Fruit fly (Drosophila melanogaster) whole organism, pupa: ENCODE results near the gene Mfap1.

Experiments
- CG10348 ChIP-seq: fragments of 200-800 bp; sonication (Bioruptor generic); IDR thresholded peaks from 2 replicates; pipeline ENCODE4 v1.3.6; 2022; ENCODE audit warnings: missing biosample characterization, missing genetic modification characterization
- CG12605 ChIP-seq: fragments of 200-800 bp; sonication (Bioruptor generic); IDR thresholded peaks from 2 replicates; pipeline ENCODE4 v1.3.6; 2022; ENCODE audit warnings: missing biosample characterization, missing genetic modification characterization
- CG14655 ChIP-seq: fragments of 200-800 bp; sonication (Bioruptor generic); optimal IDR thresholded peaks from 3 replicates; lab custom pipeline; 2017; ENCODE audit warnings: mild to moderate bottlenecking, missing biosample characterization, missing genetic modification reagents, missing genetic modification characterization
- CG17806 ChIP-seq: fragments of 200-800 bp; sonication (Bioruptor generic); optimal IDR thresholded peaks from 2 replicates; lab custom pipeline; 2018; ENCODE audit warnings: missing biosample characterization, mild to moderate bottlenecking, missing genetic modification characterization, moderate library complexity
- CG34367 ChIP-seq: fragments of 200-800 bp; sonication (Bioruptor generic); optimal IDR thresholded peaks from 2 replicates; lab custom pipeline; 2018; ENCODE audit warnings: missing biosample characterization, mild to moderate bottlenecking, missing genetic modification characterization
- CG8301 ChIP-seq: fragments of 200-800 bp; sonication (Bioruptor generic); optimal IDR thresholded peaks from 2 replicates; lab custom pipeline; 2018; ENCODE audit warnings: missing biosample characterization, mild to moderate bottlenecking, missing genetic modification characterization
- D1 ChIP-seq: fragments of 200-800 bp; sonication (Bioruptor generic); optimal IDR thresholded peaks from 2 replicates; lab custom pipeline; 2018; ENCODE audit warnings: missing biosample characterization, mild to moderate bottlenecking, missing genetic modification characterization, moderate library complexity
- EcR ChIP-seq: fragments of 200-800 bp; sonication (Bioruptor generic); optimal IDR thresholded peaks from 3 replicates; lab custom pipeline; 2019; ENCODE audit warnings: missing biosample characterization, missing genetic modification characterization, mild to moderate bottlenecking, moderate library complexity, missing genetic modification reagents
- Pif1B ChIP-seq: fragments of 200-800 bp; sonication (Bioruptor generic); optimal IDR thresholded peaks from 3 replicates; lab custom pipeline; 2016; ENCODE audit warnings: missing biosample characterization, missing genetic modification characterization
- fd96Ca ChIP-seq: fragments of 200-800 bp; sonication (Bioruptor generic); IDR thresholded peaks from 3 replicates; pipeline ENCODE4 v1.3.6; 2022; ENCODE audit warnings: missing biosample characterization, missing genetic modification characterization
- gl ChIP-seq: fragments of 200-800 bp; sonication (Bioruptor generic); optimal IDR thresholded peaks from 2 replicates; lab custom pipeline; 2018; ENCODE audit warnings: missing biosample characterization, mild to moderate bottlenecking, missing genetic modification characterization

DNA sequence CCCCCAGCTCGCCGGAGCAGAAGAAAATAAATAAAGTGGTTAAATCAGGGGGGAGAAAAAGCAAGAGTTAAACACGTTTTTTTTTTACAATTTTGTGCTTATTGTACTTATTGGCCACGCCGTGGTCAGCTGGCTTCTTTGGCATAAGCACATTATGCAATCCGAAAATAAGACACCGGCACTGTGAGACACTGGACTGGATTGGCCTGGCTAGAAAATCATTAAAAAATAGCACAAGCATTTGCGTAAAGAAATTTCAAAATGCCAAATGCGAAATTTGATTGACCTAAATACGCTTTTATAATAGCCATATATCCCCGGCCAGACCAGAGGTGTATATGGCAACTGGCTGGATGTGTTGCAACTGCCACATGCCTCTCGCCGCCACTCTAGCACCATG, 36.4 kb upstream of the Mfap1 start:
- TF ChIP-seq CG8301 (no peak), CG12605 (GFP tag; lab: Robert Waterston, UW) (no peak), CG17806 (no peak), CG34367 (no peak), EcR (GFP tag; lab: Kevin White, UChicago) (no peak), CG14655 (GFP tag; lab: Kevin White, UChicago) (no peak), CG10348 (GFP tag; lab: Robert Waterston, UW) (no peak), D1 (tag; lab: Kevin White, UChicago) (no peak), Pif1B (GFP tag; lab: Kevin White, UChicago) (no peak), fd96Ca (GFP tag; lab: Robert Waterston, UW) (0 out of 3 replicates have a peak, but pooled peaks have one; percentile 16), gl (tag; lab: Kevin White, UChicago) (no peak)
